Comparison of ENCODE assay signal across 5 fruit fly cellular contexts in genomic region chr3L:14775711-14776660, dm6.
A peak's percentile ranks its signal among the peaks of the same experiment; 100 is the strongest.
TF ChIP-seq lines count a peak whose summit lies in the region.

mop (minus strand) TSS chr3L:14776129.

- TF ChIP-seq CTCF in whole organism, embryonic (GFP tag; optimal IDR thresholded peaks at IDR 0.05; lab: Kevin White, UChicago): no peak

TF ChIP-seq in whole organism, adult, 20 proteins besides CTCF, POLR2A, EP300 and RAD21:
- no peak for TF ChIP-seq pad (GFP tag; optimal IDR thresholded peaks at IDR 0.05; lab: Kevin White, UChicago)
- TF ChIP-seq Crg-1 (GFP tag; optimal IDR thresholded peaks at IDR 0.05; lab: Kevin White, UChicago): no peak
- peak; percentile 39 for TF ChIP-seq Mnt (GFP tag; optimal IDR thresholded peaks at IDR 0.05; lab: Kevin White, UChicago)
- TF ChIP-seq CG7101 (tag; optimal IDR thresholded peaks at IDR 0.05; lab: Kevin White, UChicago): peak; percentile 38
- peak; percentile 98 for TF ChIP-seq kay (GFP tag; lab: Kevin White, UChicago; ENCODE audit: borderline replicate concordance)
- TF ChIP-seq CG33017 (tag; optimal IDR thresholded peaks at IDR 0.05; lab: Kevin White, UChicago): peak; percentile 25
- peak; percentile 4 for TF ChIP-seq cic (GFP tag; optimal IDR thresholded peaks at IDR 0.05; lab: Kevin White, UChicago)
- peak; percentile 9 for TF ChIP-seq tj (GFP tag; optimal IDR thresholded peaks at IDR 0.05; lab: Kevin White, UChicago)
- TF ChIP-seq CG12768 (GFP tag; optimal IDR thresholded peaks at IDR 0.05; lab: Kevin White, UChicago): peak; percentile 41
- no peak for TF ChIP-seq CG5204 (GFP tag; optimal IDR thresholded peaks at IDR 0.05; lab: Kevin White, UChicago)
- TF ChIP-seq CG14711 (tag; optimal IDR thresholded peaks at IDR 0.05; lab: Kevin White, UChicago): peak; percentile 22
- no peak for TF ChIP-seq ovo (GFP tag; optimal IDR thresholded peaks at IDR 0.05; lab: Kevin White, UChicago)
- no peak for TF ChIP-seq toe (GFP tag; optimal IDR thresholded peaks at IDR 0.05; lab: Kevin White, UChicago)
- peak; percentile 32 for TF ChIP-seq CG1620 (GFP tag; optimal IDR thresholded peaks at IDR 0.05; lab: Kevin White, UChicago)
- TF ChIP-seq CG11617 (GFP tag; optimal IDR thresholded peaks at IDR 0.05; lab: Kevin White, UChicago): peak; percentile 57

TF ChIP-seq in whole organism, embryonic, 481 proteins besides CTCF, POLR2A, EP300 and RAD21 (continues in another document):
- no peak for TF ChIP-seq Vsx1 (GFP tag; optimal IDR thresholded peaks at IDR 0.05; lab: Kevin White, UChicago)
- TF ChIP-seq CG12659 (GFP tag; optimal IDR thresholded peaks at IDR 0.05; lab: Kevin White, UChicago): peak; percentile 55
- TF ChIP-seq CG13424 (tag; optimal IDR thresholded peaks at IDR 0.05; lab: Kevin White, UChicago): peak; percentile 53
- no peak for TF ChIP-seq Hey (tag; optimal IDR thresholded peaks at IDR 0.05; lab: Kevin White, UChicago)
- TF ChIP-seq D19A (tag; optimal IDR thresholded peaks at IDR 0.05; lab: Kevin White, UChicago): no peak
- TF ChIP-seq chm (GFP tag; IDR thresholded peaks at IDR 0.05; lab: Robert Waterston, UW): peak; percentile 72; the same call in 1 of the 2 replicates
- TF ChIP-seq CG2678 (tag; optimal IDR thresholded peaks at IDR 0.05; lab: Kevin White, UChicago): no peak
- no peak for TF ChIP-seq CG12769 (tag; optimal IDR thresholded peaks at IDR 0.05; lab: Kevin White, UChicago)
- no peak for TF ChIP-seq sr (GFP tag; IDR thresholded peaks at IDR 0.05; lab: Robert Waterston, UW)
- peak; percentile 31 for TF ChIP-seq Sry-δ (GFP tag; optimal IDR thresholded peaks at IDR 0.05; lab: Kevin White, UChicago)
- no peak for TF ChIP-seq CG10431 (GFP tag; optimal IDR thresholded peaks at IDR 0.05; lab: Kevin White, UChicago)
- no peak for TF ChIP-seq yki (optimal IDR thresholded peaks at IDR 0.05; lab: Kevin White, UChicago)
- TF ChIP-seq Aef1 (GFP tag; IDR thresholded peaks at IDR 0.05; lab: Robert Waterston, UW): peak; percentile 30; the same call in 1 of the 3 replicates
- TF ChIP-seq TFAM (GFP tag; optimal IDR thresholded peaks at IDR 0.05; lab: Kevin White, UChicago): no peak
- no peak for TF ChIP-seq Antp (GFP tag; optimal IDR thresholded peaks at IDR 0.05; lab: Kevin White, UChicago)
- TF ChIP-seq ranshi (GFP tag; IDR thresholded peaks at IDR 0.05; lab: Robert Waterston, UW): peak; percentile 35; the same call in 1 of the 2 replicates
- TF ChIP-seq tgo (GFP tag; IDR thresholded peaks at IDR 0.05; lab: Robert Waterston, UW): peak; percentile 67; the same call in 2 of the 3 replicates
- peak; percentile 63 for TF ChIP-seq CG9797 (GFP tag; optimal IDR thresholded peaks at IDR 0.05; lab: Kevin White, UChicago)
- TF ChIP-seq CG3995 (GFP tag; optimal IDR thresholded peaks at IDR 0.05; lab: Kevin White, UChicago): peak; percentile 13

TF ChIP-seq in whole organism, prepupa, 60 proteins besides CTCF, POLR2A, EP300 and RAD21:
- TF ChIP-seq CG16779 (tag; optimal IDR thresholded peaks at IDR 0.05; lab: Kevin White, UChicago): no peak
- TF ChIP-seq CG11294 (GFP tag; IDR thresholded peaks at IDR 0.05; lab: Robert Waterston, UW): no peak
- TF ChIP-seq CG6854 (GFP tag; optimal IDR thresholded peaks at IDR 0.05; lab: Kevin White, UChicago): peak; percentile 32
- peak; percentile 47 for TF ChIP-seq lz (GFP tag; optimal IDR thresholded peaks at IDR 0.05; lab: Kevin White, UChicago)
- TF ChIP-seq CG4318 (GFP tag; optimal IDR thresholded peaks at IDR 0.05; lab: Kevin White, UChicago): no peak
- no peak for TF ChIP-seq Hr38 (GFP tag; optimal IDR thresholded peaks at IDR 0.05; lab: Kevin White, UChicago)
- TF ChIP-seq esn (GFP tag; optimal IDR thresholded peaks at IDR 0.05; lab: Kevin White, UChicago): peak; percentile 51
- peak; percentile 88 for TF ChIP-seq Eip78C (GFP tag; lab: Kevin White, UChicago)
- no peak for TF ChIP-seq fkh (GFP tag; optimal IDR thresholded peaks at IDR 0.05; lab: Kevin White, UChicago)
- no peak for TF ChIP-seq OdsH (GFP tag; optimal IDR thresholded peaks at IDR 0.05; lab: Kevin White, UChicago)
- TF ChIP-seq CG8119 (GFP tag; IDR thresholded peaks at IDR 0.05; lab: Robert Waterston, UW): peak; percentile 18; the same call in 1 of the 3 replicates
- peak; percentile 19 for TF ChIP-seq CG31627 (GFP tag; optimal IDR thresholded peaks at IDR 0.05; lab: Kevin White, UChicago)
- peak; percentile 19 for TF ChIP-seq CG3032 (tag; optimal IDR thresholded peaks at IDR 0.05; lab: Kevin White, UChicago)
- TF ChIP-seq CG15336 (GFP tag; IDR thresholded peaks at IDR 0.05; lab: Robert Waterston, UW): 0 out of 2 replicates have a peak, but pooled peaks have one; percentile 23
- TF ChIP-seq svp (GFP tag; lab: Kevin White, UChicago): peak; percentile 76

TF ChIP-seq in whole organism, pupa, 21 proteins besides CTCF, POLR2A, EP300 and RAD21:
- no peak for TF ChIP-seq CG8301 (tag; optimal IDR thresholded peaks at IDR 0.05; lab: Kevin White, UChicago)
- no peak for TF ChIP-seq CG13204 (GFP tag; optimal IDR thresholded peaks at IDR 0.05; lab: Kevin White, UChicago)
- no peak for TF ChIP-seq CG34367 (tag; optimal IDR thresholded peaks at IDR 0.05; lab: Kevin White, UChicago)
- TF ChIP-seq CG17806 (tag; optimal IDR thresholded peaks at IDR 0.05; lab: Kevin White, UChicago): no peak
- no peak for TF ChIP-seq CG15710 (tag; optimal IDR thresholded peaks at IDR 0.05; lab: Kevin White, UChicago)
- TF ChIP-seq Ets98B (GFP tag; IDR thresholded peaks at IDR 0.05; lab: Robert Waterston, UW): no peak; the same call in 1 of the 2 replicates
- no peak for TF ChIP-seq Pif1B (GFP tag; optimal IDR thresholded peaks at IDR 0.05; lab: Kevin White, UChicago)
- TF ChIP-seq gl (tag; optimal IDR thresholded peaks at IDR 0.05; lab: Kevin White, UChicago): no peak
- no peak for TF ChIP-seq CG12605 (GFP tag; IDR thresholded peaks at IDR 0.05; lab: Robert Waterston, UW)
- TF ChIP-seq Snoo (tag; optimal IDR thresholded peaks at IDR 0.05; lab: Kevin White, UChicago): no peak
- TF ChIP-seq CG9948 (tag; optimal IDR thresholded peaks at IDR 0.05; lab: Kevin White, UChicago): no peak
- TF ChIP-seq D1 (tag; optimal IDR thresholded peaks at IDR 0.05; lab: Kevin White, UChicago): no peak
- no peak for TF ChIP-seq CG14655 (GFP tag; optimal IDR thresholded peaks at IDR 0.05; lab: Kevin White, UChicago)
- TF ChIP-seq CG10348 (GFP tag; IDR thresholded peaks at IDR 0.05; lab: Robert Waterston, UW): no peak
- no peak for TF ChIP-seq EcR (GFP tag; optimal IDR thresholded peaks at IDR 0.05; lab: Kevin White, UChicago)
- peak; percentile 54; the same call in 1 of the 2 replicates for TF ChIP-seq CG32121 (GFP tag; IDR thresholded peaks at IDR 0.05; lab: Robert Waterston, UW)
- no peak for TF ChIP-seq CG8159 (tag; optimal IDR thresholded peaks at IDR 0.05; lab: Kevin White, UChicago)
- 0 out of 2 replicates have a peak, but pooled peaks have one; percentile 20 for TF ChIP-seq rn (GFP tag; IDR thresholded peaks at IDR 0.05; lab: Robert Waterston, UW)
- 0 out of 3 replicates have a peak, but pooled peaks have one; percentile 7 for TF ChIP-seq CG4496 (GFP tag; IDR thresholded peaks at IDR 0.05; lab: Robert Waterston, UW)
- 0 out of 3 replicates have a peak, but pooled peaks have one; percentile 5 for TF ChIP-seq fd96Ca (GFP tag; IDR thresholded peaks at IDR 0.05; lab: Robert Waterston, UW)
- no peak for TF ChIP-seq Pif1A (GFP tag; optimal IDR thresholded peaks at IDR 0.05; lab: Kevin White, UChicago)

TF ChIP-seq in whole organism, wandering third instar larva, 38 proteins besides CTCF, POLR2A, EP300 and RAD21:
- TF ChIP-seq Rel (GFP tag; optimal IDR thresholded peaks at IDR 0.05; lab: Kevin White, UChicago) (no peak), Rel (tag; optimal IDR thresholded peaks at IDR 0.05; lab: Kevin White, UChicago) (peak; percentile 1), Abd-B (GFP tag; optimal IDR thresholded peaks at IDR 0.05; lab: Kevin White, UChicago) (no peak), sv (GFP tag; optimal IDR thresholded peaks at IDR 0.05; lab: Kevin White, UChicago) (peak; percentile 19), br (GFP tag; optimal IDR thresholded peaks at IDR 0.05; lab: Kevin White, UChicago) (no peak), Dif (GFP tag; optimal IDR thresholded peaks at IDR 0.05; lab: Kevin White, UChicago; ENCODE audit: partially characterized antibody) (no peak), CG32264 (GFP tag; optimal IDR thresholded peaks at IDR 0.05; lab: Kevin White, UChicago) (no peak), ey (GFP tag; optimal IDR thresholded peaks at IDR 0.05; lab: Kevin White, UChicago) (no peak)
TF ChIP-seq in whole organism, wandering third instar larva: peak in this region for 2.
